Worm (Caenorhabditis elegans) whole organism, L1 larva: ENCODE results near the gene slc-25A26.
A peak's percentile ranks its signal among the peaks of the same experiment; 100 is the strongest.

Experiments used
- C04F5.9 ChIP-seq: sonication (generic microtip); optimal IDR thresholded peaks from 2 replicates; lab custom pipeline; 2016; ENCODE audit warnings: missing genetic modification characterization, missing compliant biosample characterization
- aha-1 ChIP-seq: fragments of 150-350 bp; optimal IDR thresholded peaks from 2 replicates; lab custom pipeline; 2014; ENCODE audit warnings: missing biosample characterization, missing genetic modification characterization
- ama-1 ChIP-seq: fragments of 150-350 bp; optimal IDR thresholded peaks from 2 replicates; lab custom pipeline; 2014
- blmp-1 ChIP-seq: fragments of 150-350 bp; optimal IDR thresholded peaks from 2 replicates; lab custom pipeline; 2014; ENCODE audit warnings: missing biosample characterization, missing genetic modification characterization
- ceh-8 ChIP-seq: fragments of 200-800 bp; sonication (Bioruptor generic); optimal IDR thresholded peaks from 2 replicates; lab custom pipeline; 2018; ENCODE audit warnings: mild to moderate bottlenecking, missing genetic modification characterization, moderate library complexity, missing compliant biosample characterization
- ceh-82 ChIP-seq, 3 experiments: fragments of 150-350 bp in 1 of 3; sonication (generic microtip) in 2 of 3; optimal IDR thresholded peaks; 2 replicates each; lab custom pipeline; 2014 to 2017; ENCODE audit warnings: missing biosample characterization in 3 of 3, missing genetic modification characterization in 3 of 3
- ceh-90 ChIP-seq: sonication (generic microtip); optimal IDR thresholded peaks from 2 replicates; lab custom pipeline; 2016; ENCODE audit warnings: missing genetic modification characterization, missing compliant biosample characterization
- ces-1 ChIP-seq: fragments of 150-350 bp; optimal IDR thresholded peaks from 2 replicates; lab custom pipeline; 2014; ENCODE audit warnings: missing biosample characterization, missing genetic modification reagents, missing genetic modification characterization
- dpl-1 ChIP-seq, 3 experiments: fragments of 150-350 bp in 2 of 3; sonication (generic microtip) in 1 of 3; optimal IDR thresholded peaks; 2 replicates each; lab custom pipeline; 2014 to 2017; ENCODE audit warnings: missing biosample characterization in 3 of 3, missing genetic modification characterization in 3 of 3, missing genetic modification reagents in 3 of 3
- dsc-1 ChIP-seq: sonication (generic microtip); optimal IDR thresholded peaks from 2 replicates; lab custom pipeline; 2016; ENCODE audit warnings: mild to moderate bottlenecking, missing genetic modification characterization, missing compliant biosample characterization
- efl-1 ChIP-seq, 4 experiments: fragments of 150-350 bp; optimal IDR thresholded peaks in 3 of 4; peaks in 1 of 4; 1 replicate in 1 of 4; 2 replicates in 3 of 4; lab custom pipeline; 2014; ENCODE audit warnings: missing biosample characterization in 2 of 4, missing genetic modification characterization in 2 of 4, missing genetic modification reagents in 2 of 4
- egl-27 ChIP-seq, 2 experiments: fragments of 150-350 bp in 1 of 2; sonication (generic microtip); optimal IDR thresholded peaks; 3 replicates each; lab custom pipeline; 2017 to 2018; ENCODE audit warnings: missing biosample characterization in 2 of 2, missing genetic modification characterization in 2 of 2, missing genetic modification reagents in 2 of 2
- fos-1 ChIP-seq: fragments of 150-350 bp; optimal IDR thresholded peaks from 2 replicates; lab custom pipeline; 2014; ENCODE audit warnings: missing biosample characterization, missing genetic modification characterization
- grh-1 ChIP-seq: fragments of 200-800 bp; sonication (Bioruptor generic); IDR thresholded peaks from 2 replicates; pipeline ENCODE4 v1.3.6; 2022; ENCODE audit warnings: missing genetic modification reagents, missing genetic modification characterization, missing compliant biosample characterization
- hlh-4 ChIP-seq: sonication (generic microtip); optimal IDR thresholded peaks from 2 replicates; lab custom pipeline; 2016; ENCODE audit warnings: mild to moderate bottlenecking, missing genetic modification characterization, missing compliant biosample characterization
- hpl-2 ChIP-seq: fragments of 150-350 bp; optimal IDR thresholded peaks from 2 replicates; lab custom pipeline; 2014; ENCODE audit warnings: missing biosample characterization, missing genetic modification reagents, missing genetic modification characterization
- irx-1 ChIP-seq: sonication (generic microtip); optimal IDR thresholded peaks from 2 replicates; lab custom pipeline; 2016; ENCODE audit warnings: missing genetic modification characterization, missing compliant biosample characterization
- isw-1 ChIP-seq: fragments of 200-800 bp; sonication (Bioruptor generic); IDR thresholded peaks from 2 replicates; pipeline ENCODE4 v1.3.6; 2022; ENCODE audit warnings: missing genetic modification characterization, missing compliant biosample characterization
- jun-1 ChIP-seq: fragments of 150-350 bp; optimal IDR thresholded peaks from 2 replicates; lab custom pipeline; 2014; ENCODE audit warnings: missing biosample characterization, missing genetic modification reagents, missing genetic modification characterization
- lin-13 ChIP-seq: fragments of 150-350 bp; optimal IDR thresholded peaks from 2 replicates; lab custom pipeline; 2014; ENCODE audit warnings: missing biosample characterization, missing genetic modification reagents, missing genetic modification characterization
- lin-14 ChIP-seq: fragments of 200-800 bp; sonication (Bioruptor generic); optimal IDR thresholded peaks from 2 replicates; lab custom pipeline; 2018; ENCODE audit warnings: mild to moderate bottlenecking, missing genetic modification characterization, moderate library complexity, missing compliant biosample characterization
- lin-35 ChIP-seq, 2 experiments: fragments of 150-350 bp; optimal IDR thresholded peaks; 2 replicates each; lab custom pipeline; 2014; ENCODE audit warnings: missing biosample characterization in 2 of 2, missing genetic modification characterization in 2 of 2, missing genetic modification reagents in 2 of 2
- lsy-2 ChIP-seq, 2 experiments: fragments of 150-350 bp; optimal IDR thresholded peaks; 2 replicates each; lab custom pipeline; 2014; ENCODE audit warnings: missing biosample characterization in 2 of 2, missing genetic modification characterization in 2 of 2
- mab-9 ChIP-seq: fragments of 200-800 bp; sonication (Bioruptor generic); IDR thresholded peaks from 2 replicates; pipeline ENCODE4 v1.3.6; 2022; ENCODE audit warnings: missing genetic modification reagents, missing genetic modification characterization, missing compliant biosample characterization
- mdl-1 ChIP-seq, 2 experiments: fragments of 150-350 bp; optimal IDR thresholded peaks; 2 replicates each; lab custom pipeline; 2014 to 2017; ENCODE audit warnings: missing biosample characterization in 2 of 2, missing genetic modification characterization in 2 of 2, inconsistent platforms in 1 of 2
- mef-2 ChIP-seq: fragments of 150-350 bp; optimal IDR thresholded peaks from 2 replicates; lab custom pipeline; 2014; ENCODE audit warnings: missing biosample characterization, missing genetic modification characterization
- mep-1 ChIP-seq: fragments of 150-350 bp; optimal IDR thresholded peaks from 2 replicates; lab custom pipeline; 2014; ENCODE audit warnings: missing biosample characterization, missing genetic modification characterization
- nhr-237 ChIP-seq: fragments of 150-350 bp; optimal IDR thresholded peaks from 2 replicates; lab custom pipeline; 2014; ENCODE audit warnings: missing biosample characterization, missing genetic modification characterization
- nhr-28 ChIP-seq: fragments of 150-350 bp; optimal IDR thresholded peaks from 2 replicates; lab custom pipeline; 2014; ENCODE audit warnings: missing biosample characterization, missing genetic modification characterization
- pax-3 ChIP-seq: fragments of 200-800 bp; sonication (Bioruptor generic); optimal IDR thresholded peaks from 2 replicates; lab custom pipeline; 2018; ENCODE audit warnings: mild to moderate bottlenecking, missing genetic modification characterization, moderate library complexity, missing compliant biosample characterization
- pqm-1 ChIP-seq: sonication (generic microtip); optimal IDR thresholded peaks from 3 replicates; lab custom pipeline; 2017; ENCODE audit warnings: missing biosample characterization, missing genetic modification characterization
- snpc-4 ChIP-seq: fragments of 150-350 bp; optimal IDR thresholded peaks from 2 replicates; lab custom pipeline; 2014; ENCODE audit warnings: missing biosample characterization, missing genetic modification characterization
- snu-23 ChIP-seq: sonication (generic microtip); optimal IDR thresholded peaks from 2 replicates; lab custom pipeline; 2016; ENCODE audit warnings: missing genetic modification characterization, missing compliant biosample characterization
- sptf-1 ChIP-seq: fragments of 150-350 bp; optimal IDR thresholded peaks from 2 replicates; lab custom pipeline; 2014; ENCODE audit warnings: missing biosample characterization, missing genetic modification characterization
- sup-37 ChIP-seq: fragments of 200-800 bp; sonication (Bioruptor generic); optimal IDR thresholded peaks from 2 replicates; lab custom pipeline; 2018; ENCODE audit warnings: mild to moderate bottlenecking, missing genetic modification characterization, missing compliant biosample characterization
- swsn-7 ChIP-seq: sonication (generic microtip); optimal IDR thresholded peaks from 2 replicates; lab custom pipeline; 2016; ENCODE audit warnings: missing genetic modification characterization, missing compliant biosample characterization
- tbx-2 ChIP-seq: sonication (generic microtip); optimal IDR thresholded peaks from 2 replicates; lab custom pipeline; 2016; ENCODE audit warnings: missing genetic modification characterization, missing compliant biosample characterization
- tlp-1 ChIP-seq: fragments of 150-350 bp; optimal IDR thresholded peaks from 2 replicates; lab custom pipeline; 2014; ENCODE audit warnings: missing biosample characterization, missing genetic modification characterization
- vab-15 ChIP-seq: sonication (generic microtip); optimal IDR thresholded peaks from 2 replicates; lab custom pipeline; 2017; ENCODE audit warnings: missing genotype, mild to moderate bottlenecking, missing genetic modification characterization, missing compliant biosample characterization

slc-25A26 gene

DNA sequence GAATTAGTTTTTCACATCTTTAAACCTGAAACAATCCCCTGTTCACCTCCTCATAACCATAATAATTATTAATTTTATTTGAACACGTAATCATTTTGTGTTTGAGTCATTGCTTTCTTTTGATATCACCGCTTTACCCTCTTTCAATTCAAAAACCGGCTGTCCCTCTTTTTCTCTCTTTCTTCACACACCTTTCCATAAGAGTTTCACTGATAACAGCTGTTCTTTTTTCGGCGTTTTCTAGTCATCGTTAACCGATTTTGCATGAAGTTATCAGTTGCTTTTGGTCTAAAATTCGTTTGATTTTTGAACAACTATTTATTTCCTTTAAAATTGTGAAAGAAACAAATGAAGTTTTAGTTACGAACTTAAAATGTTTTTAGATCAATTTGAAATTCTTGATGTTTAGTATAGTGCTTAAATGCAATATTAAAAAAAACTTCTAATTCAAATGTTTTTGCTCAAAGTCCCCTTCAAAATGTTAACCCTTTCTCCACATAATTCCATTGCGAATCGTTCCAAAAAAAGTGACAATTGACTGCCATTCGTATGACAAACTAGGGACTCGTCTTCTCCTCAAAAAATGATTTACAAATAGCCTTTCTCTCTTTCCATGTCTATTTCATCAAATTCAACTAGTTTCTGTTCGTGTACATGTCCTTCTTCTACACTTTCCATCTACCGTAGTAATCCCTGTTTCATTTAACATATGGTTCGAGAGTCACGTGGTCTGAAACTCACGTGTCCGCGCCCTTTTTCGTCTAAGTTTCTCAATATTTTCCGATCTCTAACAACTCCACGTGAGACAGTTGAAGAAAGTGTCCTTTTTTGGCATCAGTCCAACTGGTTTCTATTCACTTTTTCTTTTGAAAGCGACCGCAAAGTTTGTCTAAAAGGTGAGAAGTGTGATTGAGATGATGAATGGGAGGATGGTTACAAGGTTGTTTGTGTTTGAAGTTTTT, 19.1 kb downstream of the slc-25A26 start (continued):
- TF ChIP-seq sup-37 (GFP tag; lab: Kevin White, UChicago) (no peak), ces-1 (no peak), mdl-1 (tag; optimal IDR thresholded peaks at IDR 0.05; lab: Kevin White, UChicago) (peak in 1 of 2 experiments; percentile 99), efl-1 (optimal IDR thresholded peaks at IDR 0.05; lab: Kevin White, UChicago) (peak; percentile 41 to 53), efl-1 (GFP tag; optimal IDR thresholded peaks at IDR 0.05 in 1 of 2; lab: Kevin White, UChicago) (peak; percentile 23 to 96), swsn-7 (tag; lab: Kevin White, UChicago) (peak; percentile 70), grh-1 (GFP tag; lab: Robert Waterston, UW) (peak; percentile 94; the same call in 1 of the 2 replicates), nhr-237 (no peak), fos-1 (tag; lab: Kevin White, UChicago) (peak; percentile 12), dsc-1 (tag; lab: Kevin White, UChicago) (no peak), pax-3 (tag; lab: Kevin White, UChicago) (peak; percentile 65), ceh-82 (tag; optimal IDR thresholded peaks at IDR 0.05; lab: Kevin White, UChicago) (no peak), C04F5.9 (tag; lab: Kevin White, UChicago) (peak; percentile 32), hpl-2 (GFP tag; lab: Kevin White, UChicago) (no peak), jun-1 (tag; lab: Kevin White, UChicago) (peak; percentile 53), lin-14 (peak; percentile 95), blmp-1 (tag; lab: Kevin White, UChicago) (peak; percentile 92), vab-15 (tag; lab: Kevin White, UChicago) (peak; percentile 46), hlh-4 (tag; lab: Kevin White, UChicago) (no peak), aha-1 (tag; lab: Kevin White, UChicago) (no peak), ama-1 (lab: Kevin White, UChicago) (peak; percentile 60), lsy-2 (tag; optimal IDR thresholded peaks at IDR 0.05; lab: Kevin White, UChicago) (peak; percentile 81 to 82), irx-1 (tag; lab: Kevin White, UChicago) (peak; percentile 65), ceh-90 (no peak), mep-1 (tag; lab: Kevin White, UChicago) (peak; percentile 90), nhr-28 (tag; lab: Kevin White, UChicago) (no peak), lin-13 (GFP tag; lab: Kevin White, UChicago) (peak; percentile 22), pqm-1 (tag; lab: Kevin White, UChicago) (no peak), isw-1 (GFP tag; lab: Robert Waterston, UW) (peak; percentile 21; the same call in 1 of the 2 replicates), snu-23 (GFP tag; lab: Kevin White, UChicago) (peak; percentile 93), dpl-1 (GFP tag; optimal IDR thresholded peaks at IDR 0.05; lab: Kevin White, UChicago) (peak; percentile 23 to 70 (median 53)), mab-9 (GFP tag; lab: Robert Waterston, UW) (peak; percentile 55), sptf-1 (tag; lab: Kevin White, UChicago) (no peak), tbx-2 (tag; lab: Kevin White, UChicago) (peak; percentile 79), egl-27 (tag; optimal IDR thresholded peaks at IDR 0.05; lab: Kevin White, UChicago) (no peak), snpc-4 (peak; percentile 63), lin-35 (GFP tag; optimal IDR thresholded peaks at IDR 0.05; lab: Kevin White, UChicago) (peak; percentile 9 to 91), ceh-8 (GFP tag; lab: Kevin White, UChicago) (no peak), tlp-1 (tag; lab: Kevin White, UChicago) (no peak), mef-2 (tag; lab: Kevin White, UChicago) (no peak)
- TF ChIP-seq, all 84 proteins: peak for 40
